Worm (Caenorhabditis elegans) whole organism, midembryonic: ENCODE measurements around the gene Y47D3A.32.

ENCODE experiments used
- T22C8.4 ChIP-seq: fragments of 200-800 bp; sonication (Bioruptor generic); IDR thresholded peaks from 2 replicates; pipeline ENCODE4 v1.3.6; 2022; ENCODE audit warnings: missing genetic modification characterization, missing compliant biosample characterization
- cog-1 ChIP-seq: sonication (generic microtip); optimal IDR thresholded peaks from 2 replicates; lab custom pipeline; 2016; ENCODE audit warnings: missing genetic modification characterization, missing compliant biosample characterization
- flt-1 ChIP-seq: fragments of 200-800 bp; sonication (Bioruptor generic); IDR thresholded peaks from 2 replicates; pipeline ENCODE4 v1.3.6; 2022; ENCODE audit warnings: missing genetic modification characterization, missing compliant biosample characterization
- klf-2 ChIP-seq: fragments of 200-800 bp; sonication (Bioruptor generic); conservative IDR thresholded peaks from 2 replicates; pipeline ENCODE4 v1.3.6; 2022; ENCODE audit warnings: missing genetic modification reagents, missing genetic modification characterization, missing compliant biosample characterization
- med-1 ChIP-seq: sonication (generic microtip); optimal IDR thresholded peaks from 2 replicates; lab custom pipeline; 2017; ENCODE audit warnings: missing genetic modification characterization, mild to moderate bottlenecking, missing compliant biosample characterization, antibody characterized with exemption, missing genetic modification reagents; ENCODE audit not compliant: insufficient read depth
- ref-1 ChIP-seq: fragments of 200-800 bp; sonication (Bioruptor generic); conservative IDR thresholded peaks from 2 replicates; pipeline ENCODE4 v1.3.6; 2022; ENCODE audit warnings: missing genetic modification reagents, missing genetic modification characterization, missing compliant biosample characterization
- tab-1 ChIP-seq: fragments of 200-800 bp; sonication (Bioruptor generic); IDR thresholded peaks from 2 replicates; pipeline ENCODE4 v1.3.6; 2022; ENCODE audit warnings: missing genetic modification characterization, missing compliant biosample characterization
- ztf-23 ChIP-seq: fragments of 200-800 bp; sonication (Bioruptor generic); IDR thresholded peaks from 2 replicates; pipeline ENCODE4 v1.3.6; 2022; ENCODE audit warnings: missing genetic modification reagents, missing genetic modification characterization, missing compliant biosample characterization
- ztf-29 ChIP-seq: fragments of 200-800 bp; sonication (Bioruptor generic); IDR thresholded peaks from 2 replicates; pipeline ENCODE4 v1.3.6; 2022; ENCODE audit warnings: missing genetic modification reagents, missing genetic modification characterization, missing compliant biosample characterization

DNA sequence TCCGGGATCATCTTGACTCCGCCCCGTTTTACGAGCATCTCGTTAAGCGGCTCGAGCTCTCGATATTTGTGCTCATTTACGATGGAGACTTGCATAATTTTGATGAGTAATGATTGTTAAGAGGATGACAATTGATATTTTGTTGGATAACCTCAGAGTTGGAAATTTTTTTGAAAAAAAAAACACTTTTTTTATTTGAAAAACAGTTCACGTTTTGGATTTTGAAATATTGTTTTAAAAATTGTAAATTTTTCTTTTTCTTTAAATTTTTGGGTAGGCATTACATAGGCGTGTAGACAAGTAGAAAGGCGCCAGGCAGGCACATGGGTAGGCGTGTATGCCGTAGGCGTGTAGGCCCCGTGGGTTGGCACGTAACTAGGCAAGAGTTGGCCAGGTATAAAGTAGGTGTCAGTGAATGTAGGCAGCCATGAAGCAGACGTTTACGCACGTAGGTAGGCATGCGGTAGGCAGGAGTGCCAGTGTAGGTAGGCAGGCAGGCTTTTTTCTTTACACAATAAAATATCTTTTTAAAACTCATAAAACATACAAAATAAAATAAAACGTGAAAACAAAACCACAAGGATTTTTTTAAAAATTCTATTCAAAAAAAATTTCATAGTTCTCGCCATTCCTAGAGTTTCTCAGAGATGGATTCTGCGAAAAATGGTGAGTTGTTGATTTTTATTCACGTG, 33.9 kb upstream of the Y47D3A.32 start, which contains the start of the genes tbx-34 and wht-8:
- TF ChIP-seq ztf-23 (GFP tag; lab: Robert Waterston, UW) (no peak), flt-1 (GFP tag; lab: Robert Waterston, UW) (no peak), tab-1 (GFP tag; lab: Robert Waterston, UW) (no peak), ref-1 (GFP tag; lab: Robert Waterston, UW) (no peak), T22C8.4 (GFP tag; lab: Robert Waterston, UW) (no peak), ztf-29 (no peak), med-1 (GFP tag; lab: Kevin White, UChicago) (no peak), cog-1 (no peak), klf-2 (GFP tag; lab: Robert Waterston, UW) (no peak)
